ENCODE assay signal across 1 fruit fly cellular context in genomic region chrX:12203555-12203955, dm6.
TF ChIP-seq lines count a peak whose summit lies in the region.

No protein-coding gene starts in this region.

TF ChIP-seq in whole organism, embryonic, 481 proteins besides CTCF, POLR2A, EP300 and RAD21 (continued from another document and continues in another):
- TF ChIP-seq Dll (GFP tag; IDR thresholded peaks at IDR 0.05; lab: Robert Waterston, UW; ENCODE audit: partially characterized antibody): peak; percentile 54; the same call in 3 of the 4 replicates
- peak; percentile 73 for TF ChIP-seq gcm (GFP tag; optimal IDR thresholded peaks at IDR 0.05; lab: Kevin White, UChicago)
- no peak for TF ChIP-seq TFAM (GFP tag; optimal IDR thresholded peaks at IDR 0.05; lab: Kevin White, UChicago)
- no peak for TF ChIP-seq Sin3A (optimal IDR thresholded peaks at IDR 0.05; lab: Kevin White, UChicago)
- peak; percentile 51 for TF ChIP-seq Max (GFP tag; optimal IDR thresholded peaks at IDR 0.05; lab: Kevin White, UChicago)
- TF ChIP-seq nerfin-2 (GFP tag; IDR thresholded peaks at IDR 0.05; lab: Robert Waterston, UW; ENCODE audit: partially characterized antibody): no peak
- TF ChIP-seq jigr1 (GFP tag; IDR thresholded peaks at IDR 0.05; lab: Robert Waterston, UW): no peak
- no peak for TF ChIP-seq croc (GFP tag; conservative IDR thresholded peaks at IDR 0.05; lab: Robert Waterston, UW)
- peak; percentile 34 for TF ChIP-seq crc (GFP tag; optimal IDR thresholded peaks at IDR 0.05; lab: Kevin White, UChicago)
- peak; percentile 60; the same call in 1 of the 2 replicates for TF ChIP-seq CG13287 (GFP tag; IDR thresholded peaks at IDR 0.05; lab: Robert Waterston, UW; ENCODE audit: partially characterized antibody)
- TF ChIP-seq B-H2 (GFP tag; optimal IDR thresholded peaks at IDR 0.05; lab: Kevin White, UChicago): peak; percentile 16
- peak; percentile 80 for TF ChIP-seq Asciz (GFP tag; optimal IDR thresholded peaks at IDR 0.05; lab: Kevin White, UChicago)
- TF ChIP-seq Nf-YC (tag; optimal IDR thresholded peaks at IDR 0.05; lab: Kevin White, UChicago): peak; percentile 21
- TF ChIP-seq hth (optimal IDR thresholded peaks at IDR 0.05; lab: Kevin White, UChicago): no peak
- no peak for TF ChIP-seq CG8478 (optimal IDR thresholded peaks at IDR 0.05; lab: Kevin White, UChicago)
- no peak for TF ChIP-seq tx (GFP tag; optimal IDR thresholded peaks at IDR 0.05; lab: Kevin White, UChicago)
- TF ChIP-seq salm (tag; optimal IDR thresholded peaks at IDR 0.05; lab: Kevin White, UChicago): peak; percentile 56
- peak; percentile 53 for TF ChIP-seq Bteb2 (GFP tag; optimal IDR thresholded peaks at IDR 0.05; lab: Kevin White, UChicago)
- peak; percentile 89 for TF ChIP-seq kni (GFP tag; optimal IDR thresholded peaks at IDR 0.05; lab: Kevin White, UChicago)
- TF ChIP-seq Fer1 (GFP tag; optimal IDR thresholded peaks at IDR 0.05; lab: Kevin White, UChicago): peak; percentile 88
- TF ChIP-seq CG15601 (tag; optimal IDR thresholded peaks at IDR 0.05; lab: Kevin White, UChicago): peak; percentile 62
- peak; percentile 56 for TF ChIP-seq Drgx (GFP tag; IDR thresholded peaks at IDR 0.05; lab: Robert Waterston, UW)
- no peak for TF ChIP-seq CG11093 (GFP tag; IDR thresholded peaks at IDR 0.05; lab: Robert Waterston, UW)
- peak; percentile 68; the same call in 1 of the 2 replicates for TF ChIP-seq Awh (GFP tag; IDR thresholded peaks at IDR 0.05; lab: Robert Waterston, UW)
- peak; percentile 92 for TF ChIP-seq CG6813 (GFP tag; optimal IDR thresholded peaks at IDR 0.05; lab: Kevin White, UChicago)
- peak; percentile 78 for TF ChIP-seq NfI (GFP tag; optimal IDR thresholded peaks at IDR 0.05; lab: Kevin White, UChicago)
- peak; percentile 71 for TF ChIP-seq sim (GFP tag; IDR thresholded peaks at IDR 0.05; lab: Robert Waterston, UW)
- TF ChIP-seq ATbp (GFP tag; optimal IDR thresholded peaks at IDR 0.05; lab: Kevin White, UChicago): peak; percentile 81
- peak; percentile 68 for TF ChIP-seq fd102C (GFP tag; optimal IDR thresholded peaks at IDR 0.05; lab: Kevin White, UChicago)
- TF ChIP-seq sc (optimal IDR thresholded peaks at IDR 0.05; lab: Kevin White, UChicago): no peak
- TF ChIP-seq sc (GFP tag; optimal IDR thresholded peaks at IDR 0.05; lab: Kevin White, UChicago): peak; percentile 41
- peak; percentile 44 for TF ChIP-seq CG14965 (GFP tag; optimal IDR thresholded peaks at IDR 0.05; lab: Kevin White, UChicago; ENCODE audit: borderline replicate concordance)
- TF ChIP-seq Kr (GFP tag; optimal IDR thresholded peaks at IDR 0.05; lab: Kevin White, UChicago): no peak
- TF ChIP-seq CG34224 (GFP tag; IDR thresholded peaks at IDR 0.05; lab: Robert Waterston, UW; ENCODE audit: partially characterized antibody): peak; percentile 60
- TF ChIP-seq C15 (GFP tag; IDR thresholded peaks at IDR 0.05; lab: Robert Waterston, UW): no peak
- peak; percentile 1 for TF ChIP-seq CG13123 (GFP tag; optimal IDR thresholded peaks at IDR 0.05; lab: Kevin White, UChicago)
- TF ChIP-seq shn (GFP tag; optimal IDR thresholded peaks at IDR 0.05; lab: Kevin White, UChicago): peak; percentile 70
- TF ChIP-seq scrt (GFP tag; optimal IDR thresholded peaks at IDR 0.05; lab: Kevin White, UChicago): peak; percentile 75
- peak; percentile 67 for TF ChIP-seq CG2116 (GFP tag; optimal IDR thresholded peaks at IDR 0.05; lab: Kevin White, UChicago)
- TF ChIP-seq lilli (GFP tag; optimal IDR thresholded peaks at IDR 0.05; lab: Kevin White, UChicago): peak; percentile 54
- TF ChIP-seq Hmx (GFP tag; optimal IDR thresholded peaks at IDR 0.05; lab: Kevin White, UChicago): no peak
- no peak for TF ChIP-seq h (optimal IDR thresholded peaks at IDR 0.05; lab: Kevin White, UChicago)
- TF ChIP-seq CG11695 (GFP tag; IDR thresholded peaks at IDR 0.05; lab: Robert Waterston, UW): peak; percentile 60; the same call in 2 of the 3 replicates
- TF ChIP-seq Mad (GFP tag; optimal IDR thresholded peaks at IDR 0.05; lab: Kevin White, UChicago): peak; percentile 52
- TF ChIP-seq stc (GFP tag; IDR thresholded peaks at IDR 0.05; lab: Robert Waterston, UW): peak; percentile 73
- TF ChIP-seq zfh1 (GFP tag; IDR thresholded peaks at IDR 0.05; lab: Robert Waterston, UW): peak; percentile 83
- peak; percentile 45; the same call in 1 of the 2 replicates for TF ChIP-seq CG7372 (GFP tag; IDR thresholded peaks at IDR 0.05; lab: Robert Waterston, UW)
- TF ChIP-seq amos (GFP tag; IDR thresholded peaks at IDR 0.05; lab: Robert Waterston, UW; ENCODE audit: partially characterized antibody): peak; percentile 36; the same call in 1 of the 2 replicates
- TF ChIP-seq Doc3 (GFP tag; IDR thresholded peaks at IDR 0.05; lab: Robert Waterston, UW; ENCODE audit: partially characterized antibody): no peak; the same call in 2 of the 3 replicates
- peak; percentile 84 for TF ChIP-seq CG10431 (GFP tag; optimal IDR thresholded peaks at IDR 0.05; lab: Kevin White, UChicago)
- peak; percentile 35 for TF ChIP-seq pum (GFP tag; optimal IDR thresholded peaks at IDR 0.05; lab: Kevin White, UChicago)
- TF ChIP-seq Vsx1 (GFP tag; optimal IDR thresholded peaks at IDR 0.05; lab: Kevin White, UChicago): peak; percentile 73
- peak; percentile 78 for TF ChIP-seq fd64A (GFP tag; optimal IDR thresholded peaks at IDR 0.05; lab: Kevin White, UChicago)
- peak; percentile 69 for TF ChIP-seq CG13775 (GFP tag; optimal IDR thresholded peaks at IDR 0.05; lab: Kevin White, UChicago)
- peak; percentile 43; the same call in 1 of the 2 replicates for TF ChIP-seq CG11696 (GFP tag; IDR thresholded peaks at IDR 0.05; lab: Robert Waterston, UW)
- TF ChIP-seq PHDP (tag; optimal IDR thresholded peaks at IDR 0.05; lab: Kevin White, UChicago): peak; percentile 80
- peak; percentile 79 for TF ChIP-seq CG12659 (GFP tag; optimal IDR thresholded peaks at IDR 0.05; lab: Kevin White, UChicago)
- peak; percentile 50 for TF ChIP-seq repo (GFP tag; optimal IDR thresholded peaks at IDR 0.05; lab: Kevin White, UChicago)
- TF ChIP-seq dmrt11E (tag; optimal IDR thresholded peaks at IDR 0.05; lab: Kevin White, UChicago): peak; percentile 50
- TF ChIP-seq CG12219 (GFP tag; optimal IDR thresholded peaks at IDR 0.05; lab: Kevin White, UChicago): peak; percentile 73
- peak; percentile 54 for TF ChIP-seq CG43689 (GFP tag; IDR thresholded peaks at IDR 0.05; lab: Robert Waterston, UW)
- TF ChIP-seq sens (GFP tag; lab: Kevin White, UChicago): peak; percentile 96
- TF ChIP-seq CG30020 (tag; optimal IDR thresholded peaks at IDR 0.05; lab: Kevin White, UChicago): no peak
- TF ChIP-seq pho (GFP tag; optimal IDR thresholded peaks at IDR 0.05; lab: Kevin White, UChicago): peak; percentile 25
- no peak for TF ChIP-seq Dfd (GFP tag; optimal IDR thresholded peaks at IDR 0.05; lab: Kevin White, UChicago)
- peak; percentile 40; the same call in 1 of the 2 replicates for TF ChIP-seq ap (GFP tag; IDR thresholded peaks at IDR 0.05; lab: Robert Waterston, UW)
- no peak for TF ChIP-seq CG16815 (GFP tag; optimal IDR thresholded peaks at IDR 0.05; lab: Kevin White, UChicago)
- TF ChIP-seq ranshi (GFP tag; IDR thresholded peaks at IDR 0.05; lab: Robert Waterston, UW): peak; percentile 57; the same call in 1 of the 2 replicates
- 0 out of 3 replicates have a peak, but pooled peaks have one; percentile 31 for TF ChIP-seq zen2 (GFP tag; IDR thresholded peaks at IDR 0.05; lab: Robert Waterston, UW; ENCODE audit: partially characterized antibody)
- TF ChIP-seq CG8290 (GFP tag; optimal IDR thresholded peaks at IDR 0.05; lab: Kevin White, UChicago): peak; percentile 19
- peak; percentile 78 to 79 for TF ChIP-seq CG8290 (tag; optimal IDR thresholded peaks at IDR 0.05; lab: Kevin White, UChicago)
- TF ChIP-seq CG6791 (GFP tag; IDR thresholded peaks at IDR 0.05; lab: Robert Waterston, UW; ENCODE audit: partially characterized antibody): peak; percentile 68; the same call in 2 of the 3 replicates
- 0 out of 2 replicates have a peak, but pooled peaks have one; percentile 26 for TF ChIP-seq CG31224 (GFP tag; IDR thresholded peaks at IDR 0.05; lab: Robert Waterston, UW)
- peak; percentile 11 for TF ChIP-seq Sry-β (GFP tag; optimal IDR thresholded peaks at IDR 0.05; lab: Kevin White, UChicago)
- TF ChIP-seq CG18599 (GFP tag; optimal IDR thresholded peaks at IDR 0.05; lab: Kevin White, UChicago): peak; percentile 77
- TF ChIP-seq CG18476 (GFP tag; optimal IDR thresholded peaks at IDR 0.05; lab: Kevin White, UChicago): peak; percentile 26
- peak; percentile 46 to 64 for TF ChIP-seq Pdp1 (GFP tag; optimal IDR thresholded peaks at IDR 0.05; lab: Kevin White, UChicago)
- peak; percentile 61 for TF ChIP-seq CG6683 (GFP tag; optimal IDR thresholded peaks at IDR 0.05; lab: Kevin White, UChicago)
- TF ChIP-seq gro (GFP tag; optimal IDR thresholded peaks at IDR 0.05; lab: Kevin White, UChicago): peak; percentile 65
- TF ChIP-seq nerfin-1 (tag; optimal IDR thresholded peaks at IDR 0.05; lab: Kevin White, UChicago): peak; percentile 71
- TF ChIP-seq jing (GFP tag; optimal IDR thresholded peaks at IDR 0.05; lab: Kevin White, UChicago): no peak
- TF ChIP-seq CG7271 (tag; optimal IDR thresholded peaks at IDR 0.05; lab: Kevin White, UChicago): peak; percentile 85
- TF ChIP-seq her (GFP tag; optimal IDR thresholded peaks at IDR 0.05; lab: Kevin White, UChicago): peak; percentile 74
- peak; percentile 15 for TF ChIP-seq sug (tag; optimal IDR thresholded peaks at IDR 0.05; lab: Kevin White, UChicago)
- no peak for TF ChIP-seq CG17612 (GFP tag; IDR thresholded peaks at IDR 0.05; lab: Robert Waterston, UW)
- TF ChIP-seq pnt (GFP tag; optimal IDR thresholded peaks at IDR 0.05; lab: Kevin White, UChicago): no peak
- peak; percentile 18 for TF ChIP-seq HmgZ (tag; optimal IDR thresholded peaks at IDR 0.05; lab: Kevin White, UChicago)
- peak; percentile 48; the same call in 1 of the 3 replicates for TF ChIP-seq Optix (GFP tag; IDR thresholded peaks at IDR 0.05; lab: Robert Waterston, UW)
- TF ChIP-seq bowl (GFP tag; IDR thresholded peaks at IDR 0.05; lab: Robert Waterston, UW): no peak; the same call in 1 of the 2 replicates
- TF ChIP-seq CG11085 (GFP tag; IDR thresholded peaks at IDR 0.05; lab: Robert Waterston, UW): no peak
- peak; percentile 18 for TF ChIP-seq CG12942 (GFP tag; optimal IDR thresholded peaks at IDR 0.05; lab: Kevin White, UChicago)
- no peak for TF ChIP-seq CG9609 (GFP tag; optimal IDR thresholded peaks at IDR 0.05; lab: Kevin White, UChicago)
- TF ChIP-seq tll (GFP tag; optimal IDR thresholded peaks at IDR 0.05; lab: Kevin White, UChicago): no peak
- peak; percentile 78 for TF ChIP-seq sob (GFP tag; IDR thresholded peaks at IDR 0.05; lab: Robert Waterston, UW)
- peak; percentile 79 for TF ChIP-seq Side (GFP tag; optimal IDR thresholded peaks at IDR 0.05; lab: Kevin White, UChicago)
- TF ChIP-seq CG17829 (tag; optimal IDR thresholded peaks at IDR 0.05; lab: Kevin White, UChicago): peak; percentile 1
- TF ChIP-seq CG14667 (GFP tag; IDR thresholded peaks at IDR 0.05; lab: Robert Waterston, UW): no peak; the same call in 1 of the 2 replicates
- peak; percentile 64 for TF ChIP-seq CG12104 (GFP tag; optimal IDR thresholded peaks at IDR 0.05; lab: Kevin White, UChicago)
- peak; percentile 50 for TF ChIP-seq Oli (tag; optimal IDR thresholded peaks at IDR 0.05; lab: Kevin White, UChicago)
- TF ChIP-seq CG2889 (GFP tag; IDR thresholded peaks at IDR 0.05; lab: Robert Waterston, UW): no peak
- peak; percentile 74 for TF ChIP-seq Camta (GFP tag; optimal IDR thresholded peaks at IDR 0.05; lab: Kevin White, UChicago)
- TF ChIP-seq crp (GFP tag; optimal IDR thresholded peaks at IDR 0.05; lab: Kevin White, UChicago): peak in 1 of 2 experiments; percentile 33
- TF ChIP-seq CG31441 (GFP tag; IDR thresholded peaks at IDR 0.05; lab: Robert Waterston, UW): peak; percentile 51
- TF ChIP-seq eyg (GFP tag; optimal IDR thresholded peaks at IDR 0.05; lab: Kevin White, UChicago): peak; percentile 54
- no peak for TF ChIP-seq bab2 (GFP tag; optimal IDR thresholded peaks at IDR 0.05; lab: Kevin White, UChicago)
- TF ChIP-seq sisA (GFP tag; IDR thresholded peaks at IDR 0.05; lab: Robert Waterston, UW): no peak
- peak; percentile 77 for TF ChIP-seq CG11398 (GFP tag; optimal IDR thresholded peaks at IDR 0.05; lab: Kevin White, UChicago)
- TF ChIP-seq Lpt (GFP tag; optimal IDR thresholded peaks at IDR 0.05; lab: Kevin White, UChicago): no peak
- no peak for TF ChIP-seq CG11560 (tag; IDR thresholded peaks at IDR 0.05; lab: Robert Waterston, UW)
- TF ChIP-seq CG15073 (GFP tag; optimal IDR thresholded peaks at IDR 0.05; lab: Kevin White, UChicago): no peak
- peak; percentile 85 for TF ChIP-seq CG2875 (GFP tag; optimal IDR thresholded peaks at IDR 0.05; lab: Kevin White, UChicago)
- peak; percentile 82 for TF ChIP-seq CG7987 (GFP tag; optimal IDR thresholded peaks at IDR 0.05; lab: Kevin White, UChicago)
- peak; percentile 87 for TF ChIP-seq so (GFP tag; IDR thresholded peaks at IDR 0.05; lab: Robert Waterston, UW)
- TF ChIP-seq CG8359 (GFP tag; optimal IDR thresholded peaks at IDR 0.05; lab: Kevin White, UChicago; ENCODE audit: borderline replicate concordance): peak; percentile 42
- TF ChIP-seq Hand (GFP tag; optimal IDR thresholded peaks at IDR 0.05; lab: Kevin White, UChicago): peak; percentile 67
- TF ChIP-seq cad (GFP tag; optimal IDR thresholded peaks at IDR 0.05; lab: Kevin White, UChicago): no peak
- peak; percentile 84 for TF ChIP-seq nau (GFP tag; optimal IDR thresholded peaks at IDR 0.05; lab: Kevin White, UChicago)
- TF ChIP-seq CG6765 (GFP tag; optimal IDR thresholded peaks at IDR 0.05; lab: Kevin White, UChicago): peak; percentile 82
- TF ChIP-seq bsh (GFP tag; optimal IDR thresholded peaks at IDR 0.05; lab: Kevin White, UChicago): peak in 1 of 2 experiments; percentile 61
- TF ChIP-seq unpg (GFP tag; optimal IDR thresholded peaks at IDR 0.05; lab: Kevin White, UChicago): peak; percentile 70
- peak; percentile 33; the same call in 1 of the 2 replicates for TF ChIP-seq gsb (GFP tag; IDR thresholded peaks at IDR 0.05; lab: Robert Waterston, UW)
- TF ChIP-seq CG10565 (GFP tag; optimal IDR thresholded peaks at IDR 0.05; lab: Kevin White, UChicago): no peak
- peak; percentile 75 for TF ChIP-seq ewg (GFP tag; optimal IDR thresholded peaks at IDR 0.05; lab: Kevin White, UChicago)
- peak; percentile 55 for TF ChIP-seq gsb-n (tag; optimal IDR thresholded peaks at IDR 0.05; lab: Kevin White, UChicago)
- TF ChIP-seq CG2129 (GFP tag; IDR thresholded peaks at IDR 0.05; lab: Robert Waterston, UW; ENCODE audit: partially characterized antibody): no peak
- TF ChIP-seq CG13424 (tag; optimal IDR thresholded peaks at IDR 0.05; lab: Kevin White, UChicago): peak; percentile 23
- peak in 1 of 2 experiments; percentile 62 for TF ChIP-seq Eip74EF (GFP tag; optimal IDR thresholded peaks at IDR 0.05; lab: Kevin White, UChicago)
- peak; percentile 59 for TF ChIP-seq E2f2 (GFP tag; IDR thresholded peaks at IDR 0.05; lab: Robert Waterston, UW)
